Worm (Caenorhabditis elegans) whole organism, midembryonic: ENCODE results near the gene igeg-1.

ENCODE experiments used
- T22C8.4 ChIP-seq: fragments of 200-800 bp; sonication (Bioruptor generic); IDR thresholded peaks from 2 replicates; pipeline ENCODE4 v1.3.6; 2022; ENCODE audit warnings: missing genetic modification characterization, missing compliant biosample characterization
- cog-1 ChIP-seq: sonication (generic microtip); optimal IDR thresholded peaks from 2 replicates; lab custom pipeline; 2016; ENCODE audit warnings: missing genetic modification characterization, missing compliant biosample characterization
- flt-1 ChIP-seq: fragments of 200-800 bp; sonication (Bioruptor generic); IDR thresholded peaks from 2 replicates; pipeline ENCODE4 v1.3.6; 2022; ENCODE audit warnings: missing genetic modification characterization, missing compliant biosample characterization
- klf-2 ChIP-seq: fragments of 200-800 bp; sonication (Bioruptor generic); conservative IDR thresholded peaks from 2 replicates; pipeline ENCODE4 v1.3.6; 2022; ENCODE audit warnings: missing genetic modification reagents, missing genetic modification characterization, missing compliant biosample characterization
- med-1 ChIP-seq: sonication (generic microtip); optimal IDR thresholded peaks from 2 replicates; lab custom pipeline; 2017; ENCODE audit warnings: missing genetic modification characterization, mild to moderate bottlenecking, missing compliant biosample characterization, antibody characterized with exemption, missing genetic modification reagents; ENCODE audit not compliant: insufficient read depth
- ref-1 ChIP-seq: fragments of 200-800 bp; sonication (Bioruptor generic); conservative IDR thresholded peaks from 2 replicates; pipeline ENCODE4 v1.3.6; 2022; ENCODE audit warnings: missing genetic modification reagents, missing genetic modification characterization, missing compliant biosample characterization
- tab-1 ChIP-seq: fragments of 200-800 bp; sonication (Bioruptor generic); IDR thresholded peaks from 2 replicates; pipeline ENCODE4 v1.3.6; 2022; ENCODE audit warnings: missing genetic modification characterization, missing compliant biosample characterization
- ztf-23 ChIP-seq: fragments of 200-800 bp; sonication (Bioruptor generic); IDR thresholded peaks from 2 replicates; pipeline ENCODE4 v1.3.6; 2022; ENCODE audit warnings: missing genetic modification reagents, missing genetic modification characterization, missing compliant biosample characterization
- ztf-29 ChIP-seq: fragments of 200-800 bp; sonication (Bioruptor generic); IDR thresholded peaks from 2 replicates; pipeline ENCODE4 v1.3.6; 2022; ENCODE audit warnings: missing genetic modification reagents, missing genetic modification characterization, missing compliant biosample characterization

DNA sequence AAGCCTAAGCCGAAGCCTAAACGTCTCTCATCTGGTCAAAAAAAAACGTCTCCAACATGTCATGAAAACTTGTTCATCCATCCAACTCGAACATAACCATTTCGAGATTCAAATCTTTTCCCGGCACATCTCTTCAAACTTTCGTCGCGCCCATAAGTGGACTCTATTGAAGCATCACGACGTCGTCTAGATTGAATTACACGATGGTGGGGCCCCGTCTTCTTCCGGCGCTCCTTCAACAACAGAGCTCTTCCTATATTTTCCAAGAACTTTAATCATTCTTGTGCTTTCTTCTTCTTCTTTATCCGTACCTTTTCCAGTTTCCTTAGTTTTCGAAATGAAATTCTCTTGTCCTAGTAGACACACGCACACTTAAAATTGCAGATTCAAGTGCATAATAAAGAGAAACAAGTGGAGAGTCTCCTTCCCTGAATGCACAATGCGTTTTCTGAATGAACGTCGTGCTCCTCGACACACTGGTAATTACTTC is 6.0 kb downstream of the igeg-1 start, which contains the start of gene F28E10.1:
- no peak for TF ChIP-seq tab-1 (GFP tag; lab: Robert Waterston, UW)
- TF ChIP-seq ztf-23 (GFP tag; lab: Robert Waterston, UW), result no peak
- no peak for TF ChIP-seq ztf-29
- TF ChIP-seq med-1 (GFP tag; lab: Kevin White, UChicago), result no peak
- no peak for TF ChIP-seq cog-1 (tag; lab: Kevin White, UChicago)
- TF ChIP-seq klf-2 (GFP tag; lab: Robert Waterston, UW), result no peak
- TF ChIP-seq ref-1, result no peak
- no peak for TF ChIP-seq flt-1
- TF ChIP-seq T22C8.4, result no peak
